Fruit fly (Drosophila melanogaster) whole organism, embryonic: Measurements from ENCODE around the gene Rsph1.

Experiments
- Abd-B ChIP-seq: fragments of 200-800 bp; sonication (Bioruptor generic); optimal IDR thresholded peaks from 2 replicates; lab custom pipeline; 2018; ENCODE audit warnings: missing biosample characterization, mild to moderate bottlenecking, missing genetic modification characterization, moderate library complexity
- CG10274 ChIP-seq: fragments of 200-800 bp; sonication (Bioruptor generic); optimal IDR thresholded peaks from 3 replicates; lab custom pipeline; 2017; ENCODE audit warnings: missing biosample characterization, mild to moderate bottlenecking, missing genetic modification characterization
- CG11723 ChIP-seq: fragments of 200-800 bp; sonication (Bioruptor generic); optimal IDR thresholded peaks from 2 replicates; lab custom pipeline; 2017; ENCODE audit warnings: missing biosample characterization, mild to moderate bottlenecking, missing genetic modification characterization
- CG13894 ChIP-seq: fragments of 200-800 bp; sonication (Bioruptor generic); optimal IDR thresholded peaks from 3 replicates; lab custom pipeline; 2018; ENCODE audit warnings: missing biosample characterization, mild to moderate bottlenecking, missing genetic modification characterization, moderate library complexity
- CG14014 ChIP-seq: fragments of 200-800 bp; sonication (Bioruptor generic); IDR thresholded peaks from 2 replicates; pipeline ENCODE4 v1.3.6; 2022; ENCODE audit warnings: missing biosample characterization, missing genetic modification characterization
- CG15011 ChIP-seq: fragments of 200-800 bp; sonication (Bioruptor generic); optimal IDR thresholded peaks from 3 replicates; lab custom pipeline; 2018; ENCODE audit warnings: missing biosample characterization, mild to moderate bottlenecking, missing genetic modification characterization
- CG15696 ChIP-seq: fragments of 200-800 bp; sonication (Bioruptor generic); optimal IDR thresholded peaks from 2 replicates; lab custom pipeline; 2019; ENCODE audit warnings: missing biosample characterization, mild to moderate bottlenecking, missing genetic modification characterization, moderate library complexity
- CG17612 ChIP-seq: fragments of 200-800 bp; sonication (Bioruptor generic); IDR thresholded peaks from 2 replicates; pipeline ENCODE4 v1.3.6; 2022; ENCODE audit warnings: missing biosample characterization, missing genetic modification characterization
- CG17912 ChIP-seq: fragments of 200-800 bp; sonication (Bioruptor generic); optimal IDR thresholded peaks from 2 replicates; lab custom pipeline; 2018; ENCODE audit warnings: missing biosample characterization, mild to moderate bottlenecking, missing genetic modification characterization
- CG18011 ChIP-seq: fragments of 200-800 bp; sonication (Bioruptor generic); optimal IDR thresholded peaks from 2 replicates; lab custom pipeline; 2017; ENCODE audit warnings: missing biosample characterization, missing genetic modification characterization, mild to moderate bottlenecking, moderate library complexity, missing genotype
- CG1832 ChIP-seq: fragments of 200-800 bp; sonication (Bioruptor generic); optimal IDR thresholded peaks from 2 replicates; lab custom pipeline; 2017; ENCODE audit warnings: missing biosample characterization, mild to moderate bottlenecking, missing genetic modification characterization, inconsistent platforms
- CG2129 ChIP-seq: fragments of 200-800 bp; sonication (Bioruptor generic); IDR thresholded peaks from 2 replicates; pipeline ENCODE4 v1.3.6; 2022; ENCODE audit warnings: missing biosample characterization, missing genetic modification characterization; ENCODE audit not compliant: partially characterized antibody
- CG2889 ChIP-seq: fragments of 200-800 bp; sonication (Bioruptor generic); IDR thresholded peaks from 3 replicates; pipeline ENCODE4 v1.3.6; 2022; ENCODE audit warnings: missing biosample characterization, missing genetic modification characterization
- CG30403 ChIP-seq: fragments of 200-800 bp; sonication (Bioruptor generic); optimal IDR thresholded peaks from 3 replicates; lab custom pipeline; 2016; ENCODE audit warnings: missing biosample characterization, missing genetic modification characterization
- CG31388 ChIP-seq: fragments of 200-800 bp; sonication (Bioruptor generic); optimal IDR thresholded peaks from 2 replicates; lab custom pipeline; 2016; ENCODE audit warnings: missing biosample characterization, missing genetic modification characterization
- CG34422 ChIP-seq: fragments of 200-800 bp; sonication (Bioruptor generic); IDR thresholded peaks from 3 replicates; pipeline ENCODE4 v1.3.6; 2022; ENCODE audit warnings: missing biosample characterization, missing genetic modification characterization
- CG3847 ChIP-seq: fragments of 200-800 bp; sonication (Bioruptor generic); IDR thresholded peaks from 2 replicates; pipeline ENCODE4 v1.3.6; 2022; ENCODE audit warnings: missing biosample characterization, missing genetic modification characterization
- CG4404 ChIP-seq: fragments of 200-800 bp; sonication (Bioruptor generic); IDR thresholded peaks from 2 replicates; pipeline ENCODE4 v1.3.6; 2022; ENCODE audit warnings: missing biosample characterization, missing genetic modification characterization
- CG7786 ChIP-seq: fragments of 200-800 bp; sonication (Bioruptor generic); optimal IDR thresholded peaks from 2 replicates; lab custom pipeline; 2016; ENCODE audit warnings: missing biosample characterization, missing genetic modification characterization
- CG7839 ChIP-seq: fragments of 200-800 bp; sonication (Bioruptor generic); optimal IDR thresholded peaks from 3 replicates; lab custom pipeline; 2018; ENCODE audit warnings: missing biosample characterization, mild to moderate bottlenecking, missing genetic modification characterization, moderate library complexity
- CG9437 ChIP-seq: fragments of 200-800 bp; sonication (Bioruptor generic); optimal IDR thresholded peaks from 2 replicates; lab custom pipeline; 2018; ENCODE audit warnings: missing biosample characterization, mild to moderate bottlenecking, missing genetic modification characterization
- CG9932 ChIP-seq: fragments of 200-800 bp; sonication (Bioruptor generic); IDR thresholded peaks from 2 replicates; pipeline ENCODE4 v1.3.6; 2022; ENCODE audit warnings: missing biosample characterization, missing genetic modification characterization
- Dad ChIP-seq: fragments of 200-800 bp; sonication (Bioruptor generic); optimal IDR thresholded peaks from 3 replicates; lab custom pipeline; 2016; ENCODE audit warnings: missing biosample characterization, missing genetic modification characterization
- Doc3 ChIP-seq: fragments of 200-800 bp; sonication (Bioruptor generic); IDR thresholded peaks from 3 replicates; pipeline ENCODE4 v1.3.6; 2022; ENCODE audit warnings: missing biosample characterization, missing genetic modification characterization; ENCODE audit not compliant: partially characterized antibody
- H15 ChIP-seq: fragments of 200-800 bp; sonication (Bioruptor generic); IDR thresholded peaks from 3 replicates; pipeline ENCODE4 v1.3.6; 2022; ENCODE audit warnings: missing biosample characterization, missing genetic modification characterization
- Mrtf ChIP-seq: fragments of 200-800 bp; sonication (Bioruptor generic); IDR thresholded peaks from 3 replicates; pipeline ENCODE4 v1.3.6; 2022; ENCODE audit warnings: missing biosample characterization, missing genetic modification characterization
- NC2α ChIP-seq: fragments of 200-800 bp; sonication (Bioruptor generic); optimal IDR thresholded peaks from 2 replicates; lab custom pipeline; 2016; ENCODE audit warnings: missing biosample characterization, missing genetic modification characterization
- NK7.1 ChIP-seq: fragments of 200-800 bp; sonication (Bioruptor generic); optimal IDR thresholded peaks from 3 replicates; lab custom pipeline; 2016; ENCODE audit warnings: missing biosample characterization, missing genetic modification characterization
- Stat92E ChIP-seq, 3 experiments: fragments of >200 bp in 2 of 3; fragments of 200-800 bp in 1 of 3; sonication (Bioruptor generic) in 1 of 3; optimal IDR thresholded peaks; 2 replicates each; lab custom pipeline; 2017 to 2019; ENCODE audit warnings: missing biosample characterization in 3 of 3, missing genetic modification characterization in 3 of 3, mild to moderate bottlenecking in 1 of 3, moderate library complexity in 1 of 3
- Xbp1 ChIP-seq: fragments of 200-800 bp; sonication (Bioruptor generic); optimal IDR thresholded peaks from 3 replicates; lab custom pipeline; 2016; ENCODE audit warnings: missing biosample characterization, mild to moderate bottlenecking, missing genetic modification characterization
- ac ChIP-seq: fragments of 200-800 bp; sonication (Bioruptor generic); optimal IDR thresholded peaks from 3 replicates; lab custom pipeline; 2017; ENCODE audit warnings: missing biosample characterization, mild to moderate bottlenecking, missing genetic modification characterization
- ash1 ChIP-seq: fragments of 200-800 bp; sonication (Bioruptor generic); optimal IDR thresholded peaks from 2 replicates; lab custom pipeline; 2018; ENCODE audit warnings: missing biosample characterization, mild to moderate bottlenecking, missing genetic modification characterization
- bbx ChIP-seq: fragments of 200-800 bp; sonication (Bioruptor generic); IDR thresholded peaks from 2 replicates; pipeline ENCODE4 v1.3.6; 2022; ENCODE audit warnings: missing biosample characterization, missing genetic modification characterization; ENCODE audit not compliant: partially characterized antibody
- cas ChIP-seq: fragments of 200-800 bp; sonication (Bioruptor generic); IDR thresholded peaks from 2 replicates; pipeline ENCODE4 v1.3.6; 2022; ENCODE audit warnings: missing biosample characterization, missing genetic modification characterization
- dati ChIP-seq: fragments of 200-800 bp; sonication (Bioruptor generic); IDR thresholded peaks from 2 replicates; pipeline ENCODE4 v1.3.6; 2022; ENCODE audit warnings: missing biosample characterization, missing genetic modification characterization
- fd64A ChIP-seq: fragments of 200-800 bp; sonication (Bioruptor generic); optimal IDR thresholded peaks from 3 replicates; lab custom pipeline; 2018; ENCODE audit warnings: missing biosample characterization, mild to moderate bottlenecking, missing genetic modification characterization
- gfzf ChIP-seq: fragments of 200-800 bp; sonication (Bioruptor generic); optimal IDR thresholded peaks from 2 replicates; lab custom pipeline; 2016; ENCODE audit warnings: missing biosample characterization, mild to moderate bottlenecking, missing genetic modification characterization, moderate library complexity
- gro ChIP-seq: fragments of 200-800 bp; sonication (Bioruptor generic); optimal IDR thresholded peaks from 2 replicates; lab custom pipeline; 2016; ENCODE audit warnings: missing biosample characterization, missing genetic modification characterization
- gsb-n ChIP-seq: fragments of 200-800 bp; sonication (Bioruptor generic); optimal IDR thresholded peaks from 3 replicates; lab custom pipeline; 2018; ENCODE audit warnings: missing biosample characterization, mild to moderate bottlenecking, missing genetic modification characterization
- ken ChIP-seq: fragments of 200-800 bp; sonication (Bioruptor generic); IDR thresholded peaks from 3 replicates; pipeline ENCODE4 v1.3.6; 2022; ENCODE audit warnings: missing biosample characterization, missing genetic modification characterization
- knrl ChIP-seq: fragments of 200-800 bp; sonication (Bioruptor generic); IDR thresholded peaks from 3 replicates; pipeline ENCODE4 v1.3.6; 2022; ENCODE audit warnings: missing biosample characterization, missing genetic modification characterization; ENCODE audit not compliant: partially characterized antibody
- lov ChIP-seq, 2 experiments: fragments of 200-800 bp in 1 of 2; fragments of >200 bp in 1 of 2; sonication (Bioruptor generic) in 1 of 2; IDR thresholded peaks in 1 of 2; optimal IDR thresholded peaks in 1 of 2; 2 replicates in 1 of 2; 3 replicates in 1 of 2; pipeline versions ENCODE4 v1.3.6 to Lab custom; 2017 to 2022; ENCODE audit warnings: missing biosample characterization in 1 of 2, missing genetic modification characterization in 1 of 2
- luna ChIP-seq: fragments of 200-800 bp; sonication (Bioruptor generic); optimal IDR thresholded peaks from 2 replicates; lab custom pipeline; 2016; ENCODE audit warnings: missing biosample characterization, missing genetic modification characterization
- org-1 ChIP-seq: fragments of 200-800 bp; sonication (Bioruptor generic); optimal IDR thresholded peaks from 2 replicates; lab custom pipeline; 2017; ENCODE audit warnings: missing biosample characterization, missing genetic modification characterization
- ro ChIP-seq: fragments of 200-800 bp; sonication (Bioruptor generic); IDR thresholded peaks from 2 replicates; pipeline ENCODE4 v1.3.6; 2022; ENCODE audit warnings: missing biosample characterization, missing genetic modification characterization
- row ChIP-seq: fragments of 200-800 bp; sonication (Bioruptor generic); IDR thresholded peaks from 3 replicates; pipeline ENCODE4 v1.3.6; 2022; ENCODE audit warnings: missing biosample characterization, missing genetic modification characterization
- seq ChIP-seq: fragments of 200-800 bp; sonication (Bioruptor generic); IDR thresholded peaks from 2 replicates; pipeline ENCODE4 v1.3.6; 2022; ENCODE audit warnings: missing biosample characterization, missing genetic modification characterization
- tap ChIP-seq: fragments of 200-800 bp; optimal IDR thresholded peaks from 3 replicates; lab custom pipeline; 2019; ENCODE audit warnings: missing biosample characterization, mild to moderate bottlenecking, missing genetic modification characterization, moderate library complexity
- wek ChIP-seq: fragments of 200-800 bp; sonication (Bioruptor generic); optimal IDR thresholded peaks from 3 replicates; lab custom pipeline; 2018; ENCODE audit warnings: missing biosample characterization, mild to moderate bottlenecking, missing genetic modification characterization, moderate library complexity

The Rsph1 gene

dm6 chr2L:13176701-13177249, 6.5 kb upstream of the Rsph1 start, which contains the start of the genes Sfmbt and CG5439 (continued):
- TF ChIP-seq CG34422 (GFP tag; lab: Robert Waterston, UW) (peak; percentile 70; the same call in 2 of the 3 replicates), knrl (peak; percentile 62), CG14014 (GFP tag; lab: Robert Waterston, UW) (peak; percentile 68; the same call in 1 of the 2 replicates), CG17912 (GFP tag; lab: Kevin White, UChicago) (peak; percentile 72), CG7839 (no peak), Abd-B (no peak), CG15696 (tag; lab: Kevin White, UChicago) (peak; percentile 73), CG11723 (GFP tag; lab: Kevin White, UChicago) (no peak), CG9437 (GFP tag; lab: Kevin White, UChicago) (peak; percentile 29), CG7786 (GFP tag; lab: Kevin White, UChicago) (peak; percentile 77), Doc3 (no peak), NK7.1 (peak; percentile 52), gsb-n (tag; lab: Kevin White, UChicago) (no peak), Stat92E (GFP tag; optimal IDR thresholded peaks at IDR 0.05; lab: Kevin White, UChicago) (peak in 1 of 3 experiments; percentile 30), ro (GFP tag; lab: Robert Waterston, UW) (no peak), gro (GFP tag; lab: Kevin White, UChicago) (peak; percentile 17), fd64A (no peak), gfzf (peak; percentile 60), dati (GFP tag; lab: Robert Waterston, UW) (no peak), CG18011 (GFP tag; lab: Kevin White, UChicago) (peak; percentile 38), CG10274 (GFP tag; lab: Kevin White, UChicago) (peak; percentile 36), Mrtf (GFP tag; lab: Robert Waterston, UW) (peak; percentile 70), lov (optimal IDR thresholded peaks at IDR 0.05; lab: Kevin White, UChicago) (no peak), lov (GFP tag; IDR thresholded peaks at IDR 0.05; lab: Robert Waterston, UW) (no peak), CG15011 (no peak), CG2889 (GFP tag; lab: Robert Waterston, UW) (no peak), CG30403 (peak; percentile 91), luna (peak; percentile 60), org-1 (GFP tag; lab: Kevin White, UChicago) (no peak), Dad (GFP tag; lab: Kevin White, UChicago) (peak; percentile 57), Xbp1 (GFP tag; lab: Kevin White, UChicago) (peak; percentile 87), CG3847 (peak; percentile 81), CG31388 (GFP tag; lab: Kevin White, UChicago) (peak; percentile 52), row (peak; percentile 94), CG9932 (GFP tag; lab: Robert Waterston, UW) (peak; percentile 90), wek (GFP tag; lab: Kevin White, UChicago) (no peak), tap (tag; lab: Kevin White, UChicago) (no peak), NC2α (GFP tag; lab: Kevin White, UChicago) (no peak), cas (GFP tag; lab: Robert Waterston, UW) (peak; percentile 44; the same call in 1 of the 2 replicates), ac (GFP tag; lab: Kevin White, UChicago) (peak; percentile 17), ash1 (GFP tag; lab: Kevin White, UChicago) (no peak), CG1832 (GFP tag; lab: Kevin White, UChicago) (no peak), CG4404 (GFP tag; lab: Robert Waterston, UW) (peak; percentile 49; the same call in 1 of the 2 replicates), CG17612 (GFP tag; lab: Robert Waterston, UW) (peak; percentile 45; the same call in 1 of the 2 replicates), H15 (GFP tag; lab: Robert Waterston, UW) (peak; percentile 25; the same call in 1 of the 3 replicates), seq (no peak), CG13894 (tag; lab: Kevin White, UChicago) (no peak), ken (peak; percentile 42; the same call in 1 of the 3 replicates), CG2129 (GFP tag; lab: Robert Waterston, UW) (no peak), bbx (GFP tag; lab: Robert Waterston, UW) (no peak)
